Worm (Caenorhabditis elegans) whole organism, midembryonic: Measurements from ENCODE around the gene W02C12.2.

ENCODE experiments used
- T22C8.4 ChIP-seq: fragments of 200-800 bp; sonication (Bioruptor generic); IDR thresholded peaks from 2 replicates; pipeline ENCODE4 v1.3.6; 2022; ENCODE audit warnings: missing genetic modification characterization, missing compliant biosample characterization
- cog-1 ChIP-seq: sonication (generic microtip); optimal IDR thresholded peaks from 2 replicates; lab custom pipeline; 2016; ENCODE audit warnings: missing genetic modification characterization, missing compliant biosample characterization
- flt-1 ChIP-seq: fragments of 200-800 bp; sonication (Bioruptor generic); IDR thresholded peaks from 2 replicates; pipeline ENCODE4 v1.3.6; 2022; ENCODE audit warnings: missing genetic modification characterization, missing compliant biosample characterization
- med-1 ChIP-seq: sonication (generic microtip); optimal IDR thresholded peaks from 2 replicates; lab custom pipeline; 2017; ENCODE audit warnings: missing genetic modification characterization, mild to moderate bottlenecking, missing compliant biosample characterization, antibody characterized with exemption, missing genetic modification reagents; ENCODE audit not compliant: insufficient read depth
- ref-1 ChIP-seq: fragments of 200-800 bp; sonication (Bioruptor generic); conservative IDR thresholded peaks from 2 replicates; pipeline ENCODE4 v1.3.6; 2022; ENCODE audit warnings: missing genetic modification reagents, missing genetic modification characterization, missing compliant biosample characterization
- tab-1 ChIP-seq: fragments of 200-800 bp; sonication (Bioruptor generic); IDR thresholded peaks from 2 replicates; pipeline ENCODE4 v1.3.6; 2022; ENCODE audit warnings: missing genetic modification characterization, missing compliant biosample characterization
- ztf-23 ChIP-seq: fragments of 200-800 bp; sonication (Bioruptor generic); IDR thresholded peaks from 2 replicates; pipeline ENCODE4 v1.3.6; 2022; ENCODE audit warnings: missing genetic modification reagents, missing genetic modification characterization, missing compliant biosample characterization
- ztf-29 ChIP-seq: fragments of 200-800 bp; sonication (Bioruptor generic); IDR thresholded peaks from 2 replicates; pipeline ENCODE4 v1.3.6; 2022; ENCODE audit warnings: missing genetic modification reagents, missing genetic modification characterization, missing compliant biosample characterization

DNA sequence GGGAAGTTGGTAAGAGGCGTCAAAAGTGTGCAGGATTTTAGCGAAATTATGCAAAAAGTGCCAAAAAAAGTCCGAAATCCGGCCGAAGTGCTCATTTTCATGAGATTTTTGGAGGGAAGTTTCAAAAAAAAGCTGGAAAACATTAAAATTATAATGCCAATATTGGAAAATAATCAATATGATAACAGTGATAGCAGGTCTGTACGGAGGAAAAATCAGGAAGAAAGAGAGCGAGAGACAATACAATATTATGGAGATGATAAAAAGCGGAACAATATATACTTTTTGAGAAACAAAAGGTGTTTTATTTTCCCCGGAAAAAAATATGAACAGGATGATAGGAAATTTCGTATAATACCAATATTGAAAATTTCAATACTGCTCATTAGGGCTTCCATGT lies 45.6 kb upstream of the W02C12.2 start:
- TF ChIP-seq med-1 (GFP tag; lab: Kevin White, UChicago) (no peak), T22C8.4 (GFP tag; lab: Robert Waterston, UW) (no peak), flt-1 (GFP tag; lab: Robert Waterston, UW) (no peak), ztf-29 (no peak), cog-1 (no peak), tab-1 (GFP tag; lab: Robert Waterston, UW) (no peak), ref-1 (GFP tag; lab: Robert Waterston, UW) (no peak), ztf-23 (GFP tag; lab: Robert Waterston, UW) (no peak)
